Worm (Caenorhabditis elegans) whole organism, mixed stage, embryonic: ENCODE measurements around the gene B0252.1.
A peak's percentile ranks its signal among the peaks of the same experiment; 100 is the strongest.
"Not testable (repeated sequence)": the region's sequence is repeated elsewhere in the genome, so short reads cannot be mapped to it uniquely, and the experiment has no call there.

ENCODE experiments used
- M03D4.4 ChIP-seq: sonication (generic microtip); optimal IDR thresholded peaks from 2 replicates; lab custom pipeline; 2017; ENCODE audit warnings: mild to moderate bottlenecking, missing genetic modification characterization, missing compliant biosample characterization
- bed-3 ChIP-seq: fragments of 200-800 bp; sonication (Bioruptor generic); optimal IDR thresholded peaks from 3 replicates; lab custom pipeline; 2018; ENCODE audit warnings: mild to moderate bottlenecking, missing genetic modification characterization, moderate library complexity, missing compliant biosample characterization
- blmp-1 ChIP-seq: fragments of 150-350 bp; optimal IDR thresholded peaks from 2 replicates; lab custom pipeline; 2014; ENCODE audit warnings: missing biosample characterization, missing genetic modification characterization
- ceh-39 ChIP-seq: fragments of 150-350 bp; optimal IDR thresholded peaks from 2 replicates; lab custom pipeline; 2014; ENCODE audit warnings: missing biosample characterization, missing genetic modification characterization
- ceh-43 ChIP-seq: fragments of 200-800 bp; sonication (Bioruptor generic); optimal IDR thresholded peaks from 2 replicates; lab custom pipeline; 2018; ENCODE audit warnings: mild to moderate bottlenecking, missing genetic modification characterization, moderate library complexity, missing compliant biosample characterization
- ceh-83 ChIP-seq: fragments of 200-800 bp; sonication (Bioruptor generic); optimal IDR thresholded peaks from 2 replicates; lab custom pipeline; 2018; ENCODE audit warnings: mild to moderate bottlenecking, missing genetic modification characterization, missing compliant biosample characterization
- ces-1 ChIP-seq: fragments of 150-350 bp; optimal IDR thresholded peaks from 2 replicates; lab custom pipeline; 2014; ENCODE audit warnings: missing biosample characterization, missing genetic modification reagents, missing genetic modification characterization
- cnd-1 ChIP-seq: fragments of 200-800 bp; sonication (Bioruptor generic); optimal IDR thresholded peaks from 2 replicates; lab custom pipeline; 2018; ENCODE audit warnings: mild to moderate bottlenecking, missing genetic modification characterization, missing compliant biosample characterization
- drap-1 ChIP-seq: fragments of 200-800 bp; sonication (Bioruptor generic); optimal IDR thresholded peaks from 3 replicates; lab custom pipeline; 2018; ENCODE audit warnings: mild to moderate bottlenecking, missing genetic modification characterization, missing compliant biosample characterization
- elt-3 ChIP-seq: fragments of 150-350 bp; optimal IDR thresholded peaks from 2 replicates; lab custom pipeline; 2014; ENCODE audit warnings: missing biosample characterization, missing genetic modification characterization
- flh-1 ChIP-seq: fragments of 200-800 bp; sonication (Bioruptor generic); optimal IDR thresholded peaks from 2 replicates; lab custom pipeline; 2018; ENCODE audit warnings: mild to moderate bottlenecking, missing genetic modification characterization, moderate library complexity, missing compliant biosample characterization
- ham-2 ChIP-seq: fragments of 200-800 bp; sonication (Bioruptor generic); optimal IDR thresholded peaks from 2 replicates; lab custom pipeline; 2018; ENCODE audit warnings: mild to moderate bottlenecking, missing genetic modification characterization, missing compliant biosample characterization
- lin-13 ChIP-seq: fragments of 150-350 bp; optimal IDR thresholded peaks from 2 replicates; lab custom pipeline; 2014; ENCODE audit warnings: missing biosample characterization, missing genetic modification characterization
- lin-32 ChIP-seq: fragments of 200-800 bp; sonication (Bioruptor generic); optimal IDR thresholded peaks from 2 replicates; lab custom pipeline; 2018; ENCODE audit warnings: mild to moderate bottlenecking, missing genetic modification characterization, missing compliant biosample characterization
- lsy-2 ChIP-seq: fragments of 150-350 bp; optimal IDR thresholded peaks from 2 replicates; lab custom pipeline; 2014; ENCODE audit warnings: missing biosample characterization, missing genetic modification characterization
- mab-5 ChIP-seq: fragments of 150-350 bp; optimal IDR thresholded peaks from 2 replicates; lab custom pipeline; 2014; ENCODE audit warnings: missing biosample characterization, missing genetic modification characterization
- mep-1 ChIP-seq: fragments of 150-350 bp; optimal IDR thresholded peaks from 2 replicates; lab custom pipeline; 2017; ENCODE audit warnings: missing biosample characterization, missing genetic modification reagents, missing genetic modification characterization, inconsistent platforms
- mls-2 ChIP-seq: sonication (generic microtip); optimal IDR thresholded peaks from 2 replicates; lab custom pipeline; 2016; ENCODE audit warnings: mild to moderate bottlenecking, missing genetic modification characterization, moderate library complexity, missing compliant biosample characterization
- nhr-12 ChIP-seq: fragments of 150-350 bp; optimal IDR thresholded peaks from 2 replicates; lab custom pipeline; 2014; ENCODE audit warnings: missing biosample characterization, missing genetic modification characterization
- nhr-2 ChIP-seq: fragments of 150-350 bp; optimal IDR thresholded peaks from 2 replicates; lab custom pipeline; 2014; ENCODE audit warnings: missing biosample characterization, missing genetic modification characterization
- nhr-237 ChIP-seq: fragments of 150-350 bp; optimal IDR thresholded peaks from 2 replicates; lab custom pipeline; 2014; ENCODE audit warnings: missing biosample characterization, missing genetic modification characterization
- nhr-28 ChIP-seq: fragments of 150-350 bp; optimal IDR thresholded peaks from 2 replicates; lab custom pipeline; 2014; ENCODE audit warnings: missing biosample characterization, missing genetic modification characterization
- nhr-76 ChIP-seq: sonication (generic microtip); optimal IDR thresholded peaks from 2 replicates; lab custom pipeline; 2017; ENCODE audit warnings: missing biosample characterization, missing genetic modification characterization
- pha-4 ChIP-seq: fragments of 150-350 bp; optimal IDR thresholded peaks from 2 replicates; lab custom pipeline; 2018; ENCODE audit warnings: missing biosample characterization, missing genetic modification reagents, missing genetic modification characterization
- sem-2 ChIP-seq: fragments of 200-800 bp; sonication (Bioruptor generic); optimal IDR thresholded peaks from 2 replicates; lab custom pipeline; 2018; ENCODE audit warnings: mild to moderate bottlenecking, missing genetic modification characterization, missing compliant biosample characterization
- snpc-4 ChIP-seq: fragments of 150-350 bp; optimal IDR thresholded peaks from 2 replicates; lab custom pipeline; 2014; ENCODE audit warnings: missing biosample characterization, missing genetic modification characterization
- sptf-1 ChIP-seq: sonication (generic microtip); optimal IDR thresholded peaks from 2 replicates; lab custom pipeline; 2017; ENCODE audit warnings: mild to moderate bottlenecking, missing genetic modification characterization, moderate library complexity, missing compliant biosample characterization
- tbx-8 ChIP-seq: fragments of 200-800 bp; sonication (Bioruptor generic); optimal IDR thresholded peaks from 2 replicates; lab custom pipeline; 2018; ENCODE audit warnings: mild to moderate bottlenecking, missing genetic modification characterization, moderate library complexity, missing compliant biosample characterization
- unc-62 ChIP-seq: fragments of 150-350 bp; optimal IDR thresholded peaks from 2 replicates; lab custom pipeline; 2014; ENCODE audit warnings: missing biosample characterization, missing genetic modification reagents, missing genetic modification characterization
- zip-8 ChIP-seq: fragments of 150-350 bp; optimal IDR thresholded peaks from 2 replicates; lab custom pipeline; 2014; ENCODE audit warnings: missing biosample characterization, missing genetic modification characterization
- ztf-11 ChIP-seq: fragments of 150-350 bp; optimal IDR thresholded peaks from 2 replicates; lab custom pipeline; 2014; ENCODE audit warnings: missing biosample characterization, missing genetic modification characterization

B0252.1 gene

ce11 chrII:6901795-6902194, 17.7 kb upstream of the B0252.1 start, which contains the start of gene psmd-9:
psmd-9 (plus strand) TSS chrII:6902095.
- no peak for TF ChIP-seq unc-62 (GFP tag; lab: Kevin White, UChicago)
- TF ChIP-seq blmp-1 (tag; lab: Kevin White, UChicago): no peak
- no peak for TF ChIP-seq elt-3 (tag; lab: Kevin White, UChicago)
- TF ChIP-seq bed-3 (GFP tag; lab: Kevin White, UChicago): no peak
- no peak for TF ChIP-seq ces-1 (GFP tag; lab: Kevin White, UChicago)
- TF ChIP-seq nhr-28 (tag; lab: Kevin White, UChicago): no peak
- no peak for TF ChIP-seq drap-1 (GFP tag; lab: Kevin White, UChicago)
- TF ChIP-seq mls-2 (tag; lab: Kevin White, UChicago): no peak

DNA sequence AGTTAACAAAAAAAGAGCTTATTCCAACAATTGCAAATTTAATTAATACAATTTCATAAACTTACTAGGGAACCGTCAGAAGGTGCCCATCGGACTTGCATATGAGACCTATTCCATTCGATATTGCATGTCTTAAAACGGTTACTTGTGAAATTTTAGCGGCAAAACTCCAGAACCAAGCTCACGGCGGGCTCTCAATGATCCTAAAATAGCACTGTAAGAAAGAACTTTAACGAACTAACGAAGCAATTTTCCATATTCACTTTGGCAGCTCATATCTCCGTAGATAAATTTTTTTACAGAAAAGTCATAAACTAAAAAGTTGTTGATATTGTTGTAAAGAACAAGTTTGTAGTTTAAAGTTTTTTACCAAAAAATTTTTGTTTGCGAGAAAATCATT, 11.8 kb upstream of the B0252.1 start, which contains the start of gene B0252.3:
TSS of gene B0252.3 (minus strand) at position 101 of the 400 bp plus-strand sequence.
- not testable (repeated sequence) for TF ChIP-seq lin-13 (tag; lab: Kevin White, UChicago); zip-8 (tag; lab: Kevin White, UChicago); flh-1 (GFP tag; lab: Kevin White, UChicago)

DNA sequence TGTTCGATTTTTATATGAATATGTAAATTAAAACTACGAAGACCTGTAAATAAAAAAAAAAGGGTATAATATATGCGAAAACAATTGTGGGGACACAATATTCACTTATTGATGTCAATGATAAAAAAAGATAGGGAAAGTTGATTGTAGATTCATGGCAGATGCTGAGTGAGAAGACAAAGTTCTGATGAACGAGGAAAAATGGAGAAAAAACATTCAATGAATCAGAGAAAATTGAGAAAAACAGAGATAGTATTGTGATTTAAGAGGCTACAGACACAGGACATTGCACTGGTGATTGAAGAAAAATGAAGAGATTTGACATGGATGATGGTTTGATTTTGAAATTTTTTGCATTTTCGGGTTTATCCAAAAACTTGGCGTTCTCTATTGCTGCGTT, 10.8 kb upstream of the B0252.1 start:
- TF ChIP-seq bed-3 (GFP tag; lab: Kevin White, UChicago) (no peak), lin-13 (tag; lab: Kevin White, UChicago) (no peak)

ce11 chrII:6909568-6910122, 9.8 kb upstream of the B0252.1 start, which contains the start of gene asm-1:
asm-1 (plus strand) TSS chrII:6910072.
- no peak for TF ChIP-seq mep-1 (tag; lab: Kevin White, UChicago)
- no peak for TF ChIP-seq cnd-1 (tag; lab: Kevin White, UChicago)
- TF ChIP-seq elt-3 (tag; lab: Kevin White, UChicago): no peak
- no peak for TF ChIP-seq pha-4 (tag; lab: Kevin White, UChicago)
- TF ChIP-seq flh-1 (GFP tag; lab: Kevin White, UChicago): no peak
- TF ChIP-seq nhr-12 (tag; lab: Kevin White, UChicago): no peak
- TF ChIP-seq sem-2 (GFP tag; lab: Kevin White, UChicago): no peak
- TF ChIP-seq ztf-11 (tag; lab: Kevin White, UChicago): no peak
- no peak for TF ChIP-seq ceh-39 (tag; lab: Kevin White, UChicago)
- no peak for TF ChIP-seq ham-2 (GFP tag; lab: Kevin White, UChicago)
- no peak for TF ChIP-seq nhr-2 (tag; lab: Kevin White, UChicago)
- no peak for TF ChIP-seq ceh-43
- no peak for TF ChIP-seq nhr-28 (tag; lab: Kevin White, UChicago)
- TF ChIP-seq nhr-237: no peak
- TF ChIP-seq sptf-1 (tag; lab: Kevin White, UChicago): no peak
- no peak for TF ChIP-seq mls-2 (tag; lab: Kevin White, UChicago)
- no peak for TF ChIP-seq lin-13 (tag; lab: Kevin White, UChicago)
- TF ChIP-seq tbx-8: no peak

- TF ChIP-seq lin-13 (tag; lab: Kevin White, UChicago) (no peak), mep-1 (tag; lab: Kevin White, UChicago) (peak; percentile 13), lin-32 (GFP tag; lab: Kevin White, UChicago) (peak; percentile 30), mls-2 (tag; lab: Kevin White, UChicago) (no peak), zip-8 (tag; lab: Kevin White, UChicago) (no peak), cnd-1 (tag; lab: Kevin White, UChicago) (peak; percentile 62), ces-1 (GFP tag; lab: Kevin White, UChicago) (peak; percentile 37), sem-2 (GFP tag; lab: Kevin White, UChicago) (no peak), pha-4 (tag; lab: Kevin White, UChicago) (no peak), ceh-83 (GFP tag; lab: Kevin White, UChicago) (no peak), bed-3 (GFP tag; lab: Kevin White, UChicago) (no peak), M03D4.4 (no peak), nhr-12 (tag; lab: Kevin White, UChicago) (no peak), ztf-11 (tag; lab: Kevin White, UChicago) (no peak), flh-1 (GFP tag; lab: Kevin White, UChicago) (no peak), nhr-28 (tag; lab: Kevin White, UChicago) (no peak), nhr-76 (tag; lab: Kevin White, UChicago) (no peak), nhr-2 (tag; lab: Kevin White, UChicago) (no peak), mab-5 (tag; lab: Kevin White, UChicago) (no peak), ceh-43 (no peak), elt-3 (tag; lab: Kevin White, UChicago) (no peak), lsy-2 (tag; lab: Kevin White, UChicago) (no peak), drap-1 (GFP tag; lab: Kevin White, UChicago) (no peak), snpc-4 (tag; lab: Kevin White, UChicago) (no peak)
Measured at ce11 chrII:6913309-6913708, 6.2 kb upstream of the B0252.1 start, which contains the start of gene cyn-10. cyn-10 (minus strand) TSS chrII:6913365.
